Worm (Caenorhabditis elegans) whole organism, L4 larva: Measurements from ENCODE around the gene nhr-195.

Experiments used
- aha-1 ChIP-seq: fragments of 150-350 bp; peaks from one replicate; lab custom pipeline; 2014; ENCODE audit warnings: missing biosample characterization, missing genetic modification characterization
- ama-1 ChIP-seq: fragments of 150-350 bp; optimal IDR thresholded peaks from 2 replicates; lab custom pipeline; 2014; ENCODE audit warnings: inconsistent platforms, mixed read lengths
- ces-1 ChIP-seq: fragments of 150-350 bp; sonication (generic microtip); optimal IDR thresholded peaks from 4 replicates; lab custom pipeline; 2014; ENCODE audit warnings: missing biosample characterization, missing genetic modification reagents, missing genetic modification characterization
- daf-12 ChIP-seq: fragments of 150-350 bp; optimal IDR thresholded peaks from 2 replicates; lab custom pipeline; 2014; ENCODE audit warnings: missing biosample characterization, missing genetic modification reagents, missing genetic modification characterization
- daf-16 ChIP-seq, 3 experiments: sonication (generic microtip); optimal IDR thresholded peaks; 2 replicates each; lab custom pipeline; 2016 to 2017; ENCODE audit warnings: missing genetic modification characterization in 3 of 3, missing genetic modification reagents in 3 of 3, mild to moderate bottlenecking in 2 of 3, missing compliant biosample characterization in 2 of 3, missing biosample characterization in 1 of 3, moderate library complexity in 1 of 3
- daf-19 ChIP-seq: fragments of 200-800 bp; sonication (Bioruptor generic); conservative IDR thresholded peaks from 2 replicates; pipeline ENCODE4 v1.3.6; 2022; ENCODE audit warnings: missing genetic modification characterization, missing compliant biosample characterization
- dmd-6 ChIP-seq: fragments of 200-800 bp; sonication (Bioruptor generic); IDR thresholded peaks from 2 replicates; pipeline ENCODE4 v1.3.6; 2022; ENCODE audit warnings: missing genetic modification reagents, missing genetic modification characterization, missing compliant biosample characterization
- dmd-8 ChIP-seq: fragments of 200-800 bp; sonication (Bioruptor generic); IDR thresholded peaks from 2 replicates; pipeline ENCODE4 v1.3.6; 2022; ENCODE audit warnings: missing genetic modification characterization, missing compliant biosample characterization
- dve-1 ChIP-seq: sonication (generic microtip); optimal IDR thresholded peaks from 2 replicates; lab custom pipeline; 2017; ENCODE audit warnings: antibody characterized with exemption, mild to moderate bottlenecking, missing genetic modification characterization, missing compliant biosample characterization; ENCODE audit not compliant: insufficient read depth
- hlh-11 ChIP-seq: fragments of 200-800 bp; sonication (Bioruptor generic); optimal IDR thresholded peaks from 2 replicates; lab custom pipeline; 2018; ENCODE audit warnings: mild to moderate bottlenecking, missing genetic modification characterization, missing compliant biosample characterization
- hlh-30 ChIP-seq: sonication (generic microtip); optimal IDR thresholded peaks from 2 replicates; lab custom pipeline; 2017; ENCODE audit warnings: antibody characterized with exemption, mild to moderate bottlenecking, missing genetic modification characterization, missing compliant biosample characterization; ENCODE audit not compliant: insufficient read depth
- lir-3 ChIP-seq: sonication (generic microtip); optimal IDR thresholded peaks from 2 replicates; lab custom pipeline; 2016; ENCODE audit warnings: mild to moderate bottlenecking, missing genetic modification characterization, missing compliant biosample characterization
- lsy-2 ChIP-seq, 2 experiments: fragments of 150-350 bp in 1 of 2; sonication (generic microtip) in 1 of 2; optimal IDR thresholded peaks; 2 replicates each; lab custom pipeline; 2014 to 2017; ENCODE audit warnings: missing biosample characterization in 2 of 2, missing genetic modification characterization in 2 of 2
- mep-1 ChIP-seq: fragments of 150-350 bp; sonication (generic microtip); optimal IDR thresholded peaks from 3 replicates; lab custom pipeline; 2014; ENCODE audit warnings: missing biosample characterization, missing genetic modification characterization
- mes-2 ChIP-seq: sonication (generic microtip); optimal IDR thresholded peaks from 2 replicates; lab custom pipeline; 2016; ENCODE audit warnings: missing genotype, mild to moderate bottlenecking, missing genetic modification characterization, missing compliant biosample characterization; ENCODE audit not compliant: poor library complexity, severe bottlenecking
- mxl-2 ChIP-seq: fragments of 200-800 bp; sonication (Bioruptor generic); conservative IDR thresholded peaks from 2 replicates; pipeline ENCODE4 v1.3.6; 2022; ENCODE audit warnings: missing genetic modification reagents, missing genetic modification characterization, missing compliant biosample characterization
- mxl-3 ChIP-seq: fragments of 200-800 bp; sonication (Bioruptor generic); optimal IDR thresholded peaks from 2 replicates; lab custom pipeline; 2018; ENCODE audit warnings: mild to moderate bottlenecking, missing genetic modification characterization, missing compliant biosample characterization
- nhr-111 ChIP-seq: fragments of 200-800 bp; sonication (Bioruptor generic); optimal IDR thresholded peaks from 2 replicates; lab custom pipeline; 2018; ENCODE audit warnings: mild to moderate bottlenecking, missing genetic modification characterization, missing compliant biosample characterization
- nhr-25 ChIP-seq: sonication (generic microtip); optimal IDR thresholded peaks from 2 replicates; lab custom pipeline; 2017; ENCODE audit warnings: missing genetic modification characterization, mild to moderate bottlenecking, missing compliant biosample characterization, antibody characterized with exemption, moderate library complexity, borderline replicate concordance; ENCODE audit not compliant: insufficient read depth
- nhr-28 ChIP-seq: fragments of 150-350 bp; optimal IDR thresholded peaks from 2 replicates; lab custom pipeline; 2014; ENCODE audit warnings: missing biosample characterization, missing genetic modification characterization
- nhr-76 ChIP-seq: fragments of 150-350 bp; optimal IDR thresholded peaks from 2 replicates; lab custom pipeline; 2014; ENCODE audit warnings: missing biosample characterization, missing genetic modification characterization
- nhr-77 ChIP-seq: fragments of 150-350 bp; optimal IDR thresholded peaks from 2 replicates; lab custom pipeline; 2014; ENCODE audit warnings: missing biosample characterization, missing genetic modification characterization
- pha-4 ChIP-seq, 2 experiments: fragments of 150-350 bp in 1 of 2; fragments of 200-800 bp in 1 of 2; sonication (Bioruptor generic) in 1 of 2; IDR thresholded peaks in 1 of 2; optimal IDR thresholded peaks in 1 of 2; 2 replicates each; pipeline versions ENCODE4 v1.3.6 to Lab custom; 2014 to 2022; ENCODE audit warnings: missing genetic modification characterization in 2 of 2, missing genetic modification reagents in 2 of 2, missing biosample characterization in 1 of 2, missing compliant biosample characterization in 1 of 2
- php-3 ChIP-seq: fragments of 200-800 bp; sonication (Bioruptor generic); IDR thresholded peaks from 2 replicates; pipeline ENCODE4 v1.3.6; 2022; ENCODE audit warnings: missing genetic modification reagents, missing genetic modification characterization, missing compliant biosample characterization
- pqm-1 ChIP-seq: sonication (generic microtip); optimal IDR thresholded peaks from 2 replicates; lab custom pipeline; 2017; ENCODE audit warnings: missing biosample characterization, missing genetic modification characterization
- set-16 ChIP-seq: fragments of 200-800 bp; sonication (Bioruptor generic); IDR thresholded peaks from 2 replicates; pipeline ENCODE4 v1.3.6; 2022; ENCODE audit warnings: missing genetic modification reagents, missing genetic modification characterization, missing compliant biosample characterization
- snpc-1.2 ChIP-seq: fragments of 200-800 bp; sonication (Bioruptor generic); IDR thresholded peaks from 2 replicates; pipeline ENCODE4 v1.3.6; 2022; ENCODE audit warnings: missing genetic modification reagents, missing genetic modification characterization, missing compliant biosample characterization
- unc-39 ChIP-seq: sonication (generic microtip); optimal IDR thresholded peaks from 2 replicates; lab custom pipeline; 2017; ENCODE audit warnings: missing biosample characterization, missing genetic modification characterization
- unc-62 ChIP-seq, 3 experiments: fragments of 150-350 bp in 1 of 3; sonication (generic microtip); optimal IDR thresholded peaks in 2 of 3; peaks in 1 of 3; 1 replicate in 1 of 3; 2 replicates in 2 of 3; lab custom pipeline; 2014 to 2017; ENCODE audit warnings: missing biosample characterization in 3 of 3, missing genetic modification characterization in 3 of 3, missing genetic modification reagents in 3 of 3, missing genotype in 1 of 3
- vab-7 ChIP-seq: fragments of 200-800 bp; sonication (Bioruptor generic); IDR thresholded peaks from 2 replicates; pipeline ENCODE4 v1.3.6; 2022; ENCODE audit warnings: missing genetic modification reagents, missing genetic modification characterization, missing compliant biosample characterization
- zag-1 ChIP-seq: fragments of 150-350 bp; optimal IDR thresholded peaks from 2 replicates; lab custom pipeline; 2014; ENCODE audit warnings: missing biosample characterization, missing genetic modification characterization

Gene nhr-195

DNA sequence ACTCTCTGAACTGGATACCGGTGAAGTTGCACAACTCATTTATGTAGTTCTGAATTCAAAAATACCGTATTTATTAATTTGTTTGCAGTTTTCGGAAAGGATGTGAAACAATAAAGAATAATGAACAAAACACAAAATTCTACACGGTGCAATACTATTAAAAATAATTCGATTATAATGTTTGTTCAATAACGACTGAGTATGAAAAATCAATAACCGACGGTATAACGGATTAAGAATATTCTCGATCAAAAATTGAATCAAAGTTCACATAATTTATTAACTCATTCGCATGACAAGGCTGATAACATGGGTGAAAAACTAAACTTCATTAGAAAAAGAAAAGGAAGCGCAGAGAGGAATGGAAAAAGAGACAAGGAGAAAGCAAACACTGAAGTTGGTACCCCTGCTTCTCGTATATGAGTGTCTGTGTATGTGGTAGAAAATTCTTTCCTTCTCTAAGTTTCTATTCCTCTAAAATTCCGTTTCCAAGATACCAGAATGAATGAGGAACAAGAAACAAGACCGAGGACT lies 2.8 kb upstream of the nhr-195 start, which contains the start of gene nhr-143:
Gene nhr-143 (minus strand): TSS at position 51 of the 534 bp plus-strand sequence.
- peak; percentile 11 for TF ChIP-seq mep-1 (tag; lab: Kevin White, UChicago)
- no peak for TF ChIP-seq nhr-76
- TF ChIP-seq php-3 (GFP tag; lab: Robert Waterston, UW), result no peak
- no peak for TF ChIP-seq daf-16 (GFP tag; optimal IDR thresholded peaks at IDR 0.05; lab: Kevin White, UChicago)
- TF ChIP-seq daf-16 (tag; optimal IDR thresholded peaks at IDR 0.05; lab: Kevin White, UChicago), result peak; percentile 27
- TF ChIP-seq ama-1 (lab: Kevin White, UChicago), result no peak
- TF ChIP-seq dve-1, result peak; percentile 61
- TF ChIP-seq dmd-8 (GFP tag; lab: Robert Waterston, UW), result no peak
- peak in 1 of 2 experiments; percentile 10 for TF ChIP-seq unc-62 (GFP tag; optimal IDR thresholded peaks at IDR 0.05 in 1 of 2; lab: Kevin White, UChicago)
- TF ChIP-seq unc-62 (tag; optimal IDR thresholded peaks at IDR 0.05; lab: Kevin White, UChicago), result no peak
- TF ChIP-seq vab-7 (GFP tag; lab: Robert Waterston, UW), result no peak
- peak; percentile 31 for TF ChIP-seq nhr-77 (tag; lab: Kevin White, UChicago)
- TF ChIP-seq mes-2, result no peak
- peak; percentile 50 for TF ChIP-seq dmd-6 (GFP tag; lab: Robert Waterston, UW)
- peak in 1 of 2 experiments; percentile 17 for TF ChIP-seq lsy-2 (tag; optimal IDR thresholded peaks at IDR 0.05; lab: Kevin White, UChicago)
- TF ChIP-seq nhr-28 (tag; lab: Kevin White, UChicago), result peak; percentile 43
- TF ChIP-seq hlh-11, result peak; percentile 47
- TF ChIP-seq pqm-1, result peak; percentile 41
- TF ChIP-seq, all 104 proteins: peak for 10

ce11 chrV:8966086-8966485 lies 6.1 kb downstream of the nhr-195 start, which contains the start of gene nhr-219:
nhr-219 (minus strand) TSS chrV:8966186.
- TF ChIP-seq unc-62 (GFP tag; optimal IDR thresholded peaks at IDR 0.05 in 1 of 2; lab: Kevin White, UChicago) (peak in 1 of 2 experiments; percentile 28), unc-62 (tag; optimal IDR thresholded peaks at IDR 0.05; lab: Kevin White, UChicago) (no peak), lir-3 (no peak), dmd-8 (GFP tag; lab: Robert Waterston, UW) (no peak), ces-1 (no peak), pha-4 (GFP tag; IDR thresholded peaks at IDR 0.05; lab: Robert Waterston, UW) (no peak), pha-4 (tag; optimal IDR thresholded peaks at IDR 0.05; lab: Kevin White, UChicago) (no peak), vab-7 (GFP tag; lab: Robert Waterston, UW) (no peak), mxl-2 (no peak)

- TF ChIP-seq mxl-3 (no peak), pqm-1 (no peak), daf-16 (GFP tag; optimal IDR thresholded peaks at IDR 0.05; lab: Kevin White, UChicago) (no peak), daf-16 (tag; optimal IDR thresholded peaks at IDR 0.05; lab: Kevin White, UChicago) (peak; percentile 8), daf-12 (no peak), hlh-30 (tag; lab: Kevin White, UChicago) (peak; percentile 46), set-16 (GFP tag; lab: Robert Waterston, UW) (no peak), dmd-8 (GFP tag; lab: Robert Waterston, UW) (no peak), zag-1 (tag; lab: Kevin White, UChicago) (no peak), nhr-111 (GFP tag; lab: Kevin White, UChicago) (no peak), unc-39 (tag; lab: Kevin White, UChicago) (no peak), aha-1 (peak; percentile 76)
These were observed 8.0 kb downstream of the nhr-195 start, which contains the start of gene nhr-44 for ce11 chrV:8964055-8964758. nhr-44 (minus strand) TSS chrV:8964105.

DNA sequence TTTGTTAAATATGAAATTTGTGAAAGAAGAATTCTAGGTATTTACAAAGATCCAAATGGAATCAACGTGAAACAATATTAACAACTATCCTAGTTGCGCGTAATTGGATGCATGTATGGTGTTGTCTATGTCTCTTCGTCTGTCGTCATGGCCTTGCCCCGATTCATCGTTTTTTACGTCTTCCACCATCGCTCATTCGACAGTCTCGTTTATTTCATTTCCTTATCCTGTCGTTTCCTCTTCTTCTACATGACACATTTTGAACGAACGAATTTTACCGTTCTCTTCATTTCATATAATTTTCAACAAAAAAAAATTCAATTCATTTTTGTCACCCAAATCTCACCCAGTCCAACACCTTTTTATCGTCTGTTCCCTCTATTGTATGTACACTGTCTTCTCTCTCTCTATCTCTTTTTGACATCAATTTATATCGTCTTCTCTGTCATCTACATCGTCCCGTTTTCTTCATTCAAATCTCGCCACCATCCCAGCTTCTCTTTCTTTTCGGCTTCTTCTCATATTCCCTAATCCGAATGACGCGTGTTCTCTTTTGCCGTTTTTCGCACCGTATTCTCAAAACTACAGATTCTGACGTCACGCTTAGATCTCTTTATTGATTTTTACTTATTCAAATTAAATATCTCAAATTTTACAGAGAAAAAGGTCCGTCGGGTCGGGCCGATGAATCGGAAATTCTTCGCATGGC lies 15.6 kb downstream of the nhr-195 start, which contains the start of gene ttc-17:
Gene ttc-17 (plus strand): TSS at position 659 of the 709 bp plus-strand sequence.
- TF ChIP-seq unc-62 (GFP tag; optimal IDR thresholded peaks at IDR 0.05 in 1 of 2; lab: Kevin White, UChicago), result peak in 1 of 2 experiments; percentile 16
- TF ChIP-seq unc-62 (tag; optimal IDR thresholded peaks at IDR 0.05; lab: Kevin White, UChicago), result no peak
- TF ChIP-seq hlh-30 (tag; lab: Kevin White, UChicago), result peak; percentile 26
- TF ChIP-seq daf-19 (GFP tag; lab: Robert Waterston, UW), result no peak
- 0 out of 2 replicates have a peak, but pooled peaks have one; percentile 29 for TF ChIP-seq snpc-1.2 (GFP tag; lab: Robert Waterston, UW)
- no peak for TF ChIP-seq nhr-76
- TF ChIP-seq nhr-25 (tag; lab: Kevin White, UChicago), result peak; percentile 69
